Fruit fly (Drosophila melanogaster): ENCODE results near the gene nyo.

The nyo gene

dm6 chr3R:31608438-31609188 lies 65.8 kb downstream of the nyo start (continued):
- TF ChIP-seq CG14014 (GFP tag; IDR thresholded peaks at IDR 0.05) (no peak), CG30431 (GFP tag; optimal IDR thresholded peaks at IDR 0.05) (no peak), tup (GFP tag; optimal IDR thresholded peaks at IDR 0.05) (no peak), CG14965 (GFP tag; optimal IDR thresholded peaks at IDR 0.05; ENCODE audit: borderline replicate concordance) (no peak), sens (GFP tag) (peak; percentile 76), HLH3B (GFP tag; IDR thresholded peaks at IDR 0.05) (no peak), CG9817 (tag; optimal IDR thresholded peaks at IDR 0.05) (no peak), Dip2 (GFP tag; IDR thresholded peaks at IDR 0.05) (no peak), CG15011 (GFP tag; optimal IDR thresholded peaks at IDR 0.05) (no peak), CG16815 (GFP tag; optimal IDR thresholded peaks at IDR 0.05) (no peak), ash1 (GFP tag; optimal IDR thresholded peaks at IDR 0.05) (no peak), CG6254 (GFP tag; optimal IDR thresholded peaks at IDR 0.05) (no peak), so (GFP tag; IDR thresholded peaks at IDR 0.05) (no peak), CG12769 (tag; optimal IDR thresholded peaks at IDR 0.05) (peak; percentile 87), zfh2 (GFP tag; optimal IDR thresholded peaks at IDR 0.05) (no peak), sug (tag; optimal IDR thresholded peaks at IDR 0.05) (peak; percentile 30), pan (optimal IDR thresholded peaks at IDR 0.05) (no peak), pan (GFP tag; optimal IDR thresholded peaks at IDR 0.05 in 1 of 2, IDR thresholded peaks at IDR 0.05 in 1 of 2) (no peak), CG7839 (tag; optimal IDR thresholded peaks at IDR 0.05) (no peak), CG8765 (GFP tag; IDR thresholded peaks at IDR 0.05) (no peak), Asciz (GFP tag; optimal IDR thresholded peaks at IDR 0.05) (no peak), vfl (GFP tag; optimal IDR thresholded peaks at IDR 0.05) (no peak), Bdp1 (GFP tag; optimal IDR thresholded peaks at IDR 0.05) (no peak), E2f2 (GFP tag; IDR thresholded peaks at IDR 0.05) (no peak), CG6175 (GFP tag; IDR thresholded peaks at IDR 0.05) (no peak), B-H2 (GFP tag; optimal IDR thresholded peaks at IDR 0.05) (no peak), chinmo (GFP tag; IDR thresholded peaks at IDR 0.05; ENCODE audit: partially characterized antibody) (no peak), CG17359 (tag; optimal IDR thresholded peaks at IDR 0.05) (peak; percentile 10), CG10654 (GFP tag; optimal IDR thresholded peaks at IDR 0.05) (no peak), CG7372 (GFP tag; IDR thresholded peaks at IDR 0.05) (no peak), CG18011 (GFP tag; optimal IDR thresholded peaks at IDR 0.05) (no peak), salm (tag; optimal IDR thresholded peaks at IDR 0.05) (no peak), exex (tag; optimal IDR thresholded peaks at IDR 0.05) (peak; percentile 34), HmgZ (tag; optimal IDR thresholded peaks at IDR 0.05) (peak; percentile 41), CG3726 (GFP tag; IDR thresholded peaks at IDR 0.05) (no peak), da (GFP tag; optimal IDR thresholded peaks at IDR 0.05) (no peak), CoRest (tag; optimal IDR thresholded peaks at IDR 0.05) (no peak), kni (GFP tag; optimal IDR thresholded peaks at IDR 0.05) (peak; percentile 94), CG11398 (GFP tag; optimal IDR thresholded peaks at IDR 0.05) (no peak), HmgD (GFP tag; optimal IDR thresholded peaks at IDR 0.05) (peak; percentile 15), E2f1 (GFP tag; IDR thresholded peaks at IDR 0.05) (no peak), cad (GFP tag; optimal IDR thresholded peaks at IDR 0.05) (no peak), CG12236 (GFP tag; optimal IDR thresholded peaks at IDR 0.05) (no peak), CG14860 (GFP tag; IDR thresholded peaks at IDR 0.05; ENCODE audit: partially characterized antibody) (no peak), CG10321 (GFP tag; IDR thresholded peaks at IDR 0.05) (no peak), peb (GFP tag; IDR thresholded peaks at IDR 0.05) (no peak), Aef1 (GFP tag; IDR thresholded peaks at IDR 0.05) (no peak), CG2129 (GFP tag; IDR thresholded peaks at IDR 0.05; ENCODE audit: partially characterized antibody) (no peak), CG2678 (tag; optimal IDR thresholded peaks at IDR 0.05) (peak; percentile 0), bowl (GFP tag; IDR thresholded peaks at IDR 0.05) (no peak), CG10366 (GFP tag; IDR thresholded peaks at IDR 0.05) (no peak)

All from whole organism, embryonic.